Worm (Caenorhabditis elegans) whole organism, mixed stage, embryonic: Measurements from ENCODE around the gene alg-4.

Source experiments
- M03D4.4 ChIP-seq: sonication (generic microtip); optimal IDR thresholded peaks from 2 replicates; lab custom pipeline; 2017; ENCODE audit warnings: mild to moderate bottlenecking, missing genetic modification characterization, missing compliant biosample characterization
- bed-3 ChIP-seq: fragments of 200-800 bp; sonication (Bioruptor generic); optimal IDR thresholded peaks from 3 replicates; lab custom pipeline; 2018; ENCODE audit warnings: mild to moderate bottlenecking, missing genetic modification characterization, moderate library complexity, missing compliant biosample characterization
- blmp-1 ChIP-seq: fragments of 150-350 bp; optimal IDR thresholded peaks from 2 replicates; lab custom pipeline; 2014; ENCODE audit warnings: missing biosample characterization, missing genetic modification characterization
- ceh-39 ChIP-seq: fragments of 150-350 bp; optimal IDR thresholded peaks from 2 replicates; lab custom pipeline; 2014; ENCODE audit warnings: missing biosample characterization, missing genetic modification characterization
- ceh-43 ChIP-seq: fragments of 200-800 bp; sonication (Bioruptor generic); optimal IDR thresholded peaks from 2 replicates; lab custom pipeline; 2018; ENCODE audit warnings: mild to moderate bottlenecking, missing genetic modification characterization, moderate library complexity, missing compliant biosample characterization
- ceh-83 ChIP-seq: fragments of 200-800 bp; sonication (Bioruptor generic); optimal IDR thresholded peaks from 2 replicates; lab custom pipeline; 2018; ENCODE audit warnings: mild to moderate bottlenecking, missing genetic modification characterization, missing compliant biosample characterization
- ces-1 ChIP-seq: fragments of 150-350 bp; optimal IDR thresholded peaks from 2 replicates; lab custom pipeline; 2014; ENCODE audit warnings: missing biosample characterization, missing genetic modification reagents, missing genetic modification characterization
- cnd-1 ChIP-seq: fragments of 200-800 bp; sonication (Bioruptor generic); optimal IDR thresholded peaks from 2 replicates; lab custom pipeline; 2018; ENCODE audit warnings: mild to moderate bottlenecking, missing genetic modification characterization, missing compliant biosample characterization
- drap-1 ChIP-seq: fragments of 200-800 bp; sonication (Bioruptor generic); optimal IDR thresholded peaks from 3 replicates; lab custom pipeline; 2018; ENCODE audit warnings: mild to moderate bottlenecking, missing genetic modification characterization, missing compliant biosample characterization
- elt-3 ChIP-seq: fragments of 150-350 bp; optimal IDR thresholded peaks from 2 replicates; lab custom pipeline; 2014; ENCODE audit warnings: missing biosample characterization, missing genetic modification characterization
- flh-1 ChIP-seq: fragments of 200-800 bp; sonication (Bioruptor generic); optimal IDR thresholded peaks from 2 replicates; lab custom pipeline; 2018; ENCODE audit warnings: mild to moderate bottlenecking, missing genetic modification characterization, moderate library complexity, missing compliant biosample characterization
- ham-2 ChIP-seq: fragments of 200-800 bp; sonication (Bioruptor generic); optimal IDR thresholded peaks from 2 replicates; lab custom pipeline; 2018; ENCODE audit warnings: mild to moderate bottlenecking, missing genetic modification characterization, missing compliant biosample characterization
- hlh-1 ChIP-seq: fragments of 150-350 bp; optimal IDR thresholded peaks from 2 replicates; lab custom pipeline; 2014; ENCODE audit warnings: missing biosample characterization, missing genetic modification reagents, missing genetic modification characterization
- lin-13 ChIP-seq: fragments of 150-350 bp; optimal IDR thresholded peaks from 2 replicates; lab custom pipeline; 2014; ENCODE audit warnings: missing biosample characterization, missing genetic modification characterization
- lin-32 ChIP-seq: fragments of 200-800 bp; sonication (Bioruptor generic); optimal IDR thresholded peaks from 2 replicates; lab custom pipeline; 2018; ENCODE audit warnings: mild to moderate bottlenecking, missing genetic modification characterization, missing compliant biosample characterization
- lsy-2 ChIP-seq: fragments of 150-350 bp; optimal IDR thresholded peaks from 2 replicates; lab custom pipeline; 2014; ENCODE audit warnings: missing biosample characterization, missing genetic modification characterization
- mab-5 ChIP-seq: fragments of 150-350 bp; optimal IDR thresholded peaks from 2 replicates; lab custom pipeline; 2014; ENCODE audit warnings: missing biosample characterization, missing genetic modification characterization
- mep-1 ChIP-seq: fragments of 150-350 bp; optimal IDR thresholded peaks from 2 replicates; lab custom pipeline; 2017; ENCODE audit warnings: missing biosample characterization, missing genetic modification reagents, missing genetic modification characterization, inconsistent platforms
- mls-2 ChIP-seq: sonication (generic microtip); optimal IDR thresholded peaks from 2 replicates; lab custom pipeline; 2016; ENCODE audit warnings: mild to moderate bottlenecking, missing genetic modification characterization, moderate library complexity, missing compliant biosample characterization
- nhr-12 ChIP-seq: fragments of 150-350 bp; optimal IDR thresholded peaks from 2 replicates; lab custom pipeline; 2014; ENCODE audit warnings: missing biosample characterization, missing genetic modification characterization
- nhr-2 ChIP-seq: fragments of 150-350 bp; optimal IDR thresholded peaks from 2 replicates; lab custom pipeline; 2014; ENCODE audit warnings: missing biosample characterization, missing genetic modification characterization
- nhr-237 ChIP-seq: fragments of 150-350 bp; optimal IDR thresholded peaks from 2 replicates; lab custom pipeline; 2014; ENCODE audit warnings: missing biosample characterization, missing genetic modification characterization
- nhr-28 ChIP-seq: fragments of 150-350 bp; optimal IDR thresholded peaks from 2 replicates; lab custom pipeline; 2014; ENCODE audit warnings: missing biosample characterization, missing genetic modification characterization
- nhr-76 ChIP-seq: sonication (generic microtip); optimal IDR thresholded peaks from 2 replicates; lab custom pipeline; 2017; ENCODE audit warnings: missing biosample characterization, missing genetic modification characterization
- pha-4 ChIP-seq: fragments of 150-350 bp; optimal IDR thresholded peaks from 2 replicates; lab custom pipeline; 2018; ENCODE audit warnings: missing biosample characterization, missing genetic modification reagents, missing genetic modification characterization
- sem-2 ChIP-seq: fragments of 200-800 bp; sonication (Bioruptor generic); optimal IDR thresholded peaks from 2 replicates; lab custom pipeline; 2018; ENCODE audit warnings: mild to moderate bottlenecking, missing genetic modification characterization, missing compliant biosample characterization
- snpc-4 ChIP-seq: fragments of 150-350 bp; optimal IDR thresholded peaks from 2 replicates; lab custom pipeline; 2014; ENCODE audit warnings: missing biosample characterization, missing genetic modification characterization
- sptf-1 ChIP-seq: sonication (generic microtip); optimal IDR thresholded peaks from 2 replicates; lab custom pipeline; 2017; ENCODE audit warnings: mild to moderate bottlenecking, missing genetic modification characterization, moderate library complexity, missing compliant biosample characterization
- tbx-8 ChIP-seq: fragments of 200-800 bp; sonication (Bioruptor generic); optimal IDR thresholded peaks from 2 replicates; lab custom pipeline; 2018; ENCODE audit warnings: mild to moderate bottlenecking, missing genetic modification characterization, moderate library complexity, missing compliant biosample characterization
- unc-120 ChIP-seq: sonication (generic microtip); optimal IDR thresholded peaks from 2 replicates; lab custom pipeline; 2017; ENCODE audit warnings: missing genetic modification characterization, missing compliant biosample characterization; ENCODE audit not compliant: poor library complexity, severe bottlenecking
- unc-62 ChIP-seq: fragments of 150-350 bp; optimal IDR thresholded peaks from 2 replicates; lab custom pipeline; 2014; ENCODE audit warnings: missing biosample characterization, missing genetic modification reagents, missing genetic modification characterization
- zip-8 ChIP-seq: fragments of 150-350 bp; optimal IDR thresholded peaks from 2 replicates; lab custom pipeline; 2014; ENCODE audit warnings: missing biosample characterization, missing genetic modification characterization
- ztf-11 ChIP-seq: fragments of 150-350 bp; optimal IDR thresholded peaks from 2 replicates; lab custom pipeline; 2014; ENCODE audit warnings: missing biosample characterization, missing genetic modification characterization

The alg-4 gene

ce11 chrIII:9891324-9891723, at the start of gene alg-4:
TSS of gene alg-4 (minus strand) at chrIII:9891424.
- TF ChIP-seq nhr-76 (tag; lab: Kevin White, UChicago) (no peak), cnd-1 (tag; lab: Kevin White, UChicago) (no peak), blmp-1 (tag; lab: Kevin White, UChicago) (no peak), unc-120 (tag; lab: Kevin White, UChicago) (no peak), lin-13 (no peak), ces-1 (GFP tag; lab: Kevin White, UChicago) (no peak), flh-1 (GFP tag; lab: Kevin White, UChicago) (no peak)

DNA sequence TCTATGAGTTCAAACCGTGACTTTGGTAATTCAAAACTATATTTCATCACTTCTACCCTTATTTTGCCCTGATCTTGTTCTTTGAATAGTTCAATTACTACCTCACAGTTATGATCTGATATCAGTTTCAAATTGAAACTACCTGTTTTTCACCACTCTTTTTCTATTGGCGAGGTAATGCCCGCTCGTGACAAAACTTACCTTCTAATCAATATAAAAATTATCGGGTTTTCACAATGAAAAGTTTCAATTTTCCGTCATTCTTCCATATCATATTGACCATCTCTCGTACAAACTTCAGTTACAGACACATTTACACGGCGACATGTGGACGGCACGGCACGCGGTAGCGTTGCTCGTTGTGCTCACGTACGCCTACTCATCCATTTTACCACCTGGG, 40.9 kb upstream of the alg-4 start, which contains the start of gene dec-7:
dec-7 (plus strand) TSS at position 308 of the 400 bp plus-strand sequence.
- no peak for TF ChIP-seq unc-62 (GFP tag; lab: Kevin White, UChicago)
- no peak for TF ChIP-seq elt-3 (tag; lab: Kevin White, UChicago)
- no peak for TF ChIP-seq ces-1 (GFP tag; lab: Kevin White, UChicago)
- TF ChIP-seq bed-3 (GFP tag; lab: Kevin White, UChicago) = no peak
- no peak for TF ChIP-seq ceh-43 (GFP tag; lab: Kevin White, UChicago)
- TF ChIP-seq ceh-39 = no peak

- TF ChIP-seq lsy-2 (tag; lab: Kevin White, UChicago) (no peak), zip-8 (no peak), M03D4.4 (tag; lab: Kevin White, UChicago) (no peak)
These were observed 39.2 kb upstream of the alg-4 start for ce11 chrIII:9930406-9930805.

DNA sequence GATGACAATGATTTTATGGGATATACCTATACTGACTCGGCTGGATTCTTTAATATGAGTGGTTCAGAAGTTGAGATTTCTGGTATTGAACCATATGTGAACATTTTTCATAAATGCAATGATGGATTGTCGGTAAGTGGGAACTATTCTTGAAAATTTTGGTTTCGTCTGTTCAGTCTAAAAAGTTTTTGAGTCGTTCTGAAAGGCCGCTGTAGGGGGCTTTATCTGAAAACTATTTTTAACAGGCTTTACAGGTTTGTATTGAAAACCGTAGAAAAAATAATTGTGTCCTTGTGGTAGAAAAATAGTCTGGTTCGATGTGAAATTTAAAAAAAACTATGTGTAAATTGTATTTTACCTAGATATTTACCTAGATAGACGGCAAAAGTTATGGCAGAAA, 38.3 kb upstream of the alg-4 start:
- TF ChIP-seq nhr-76 (tag; lab: Kevin White, UChicago) (no peak), M03D4.4 (tag; lab: Kevin White, UChicago) (no peak), ceh-43 (GFP tag; lab: Kevin White, UChicago) (no peak), flh-1 (GFP tag; lab: Kevin White, UChicago) (no peak)

DNA sequence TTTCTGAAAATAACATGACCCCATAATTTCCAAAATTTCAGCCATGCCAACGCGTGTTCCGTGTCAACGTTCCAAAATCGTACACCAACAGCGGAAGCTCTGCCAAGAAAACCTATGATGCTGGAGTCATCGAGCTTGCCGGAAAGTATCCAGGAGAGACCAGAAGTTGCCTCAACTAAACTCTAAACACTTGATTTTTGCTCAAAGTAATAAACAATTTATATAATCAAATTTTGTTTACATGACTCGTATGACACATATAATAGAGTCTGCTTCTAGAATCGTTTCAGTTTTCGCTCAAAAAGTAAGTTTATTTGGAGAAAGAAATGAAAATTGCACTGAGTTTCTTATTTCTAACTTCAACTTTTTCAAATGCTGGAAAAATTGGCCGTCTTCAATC, 37.6 kb upstream of the alg-4 start, which contains the start of gene ttr-1:
ttr-1 (plus strand) TSS at position 301 of the 400 bp plus-strand sequence.
- TF ChIP-seq elt-3 (tag; lab: Kevin White, UChicago) (no peak), nhr-2 (tag; lab: Kevin White, UChicago) (no peak), hlh-1 (tag; lab: Kevin White, UChicago) (no peak)
- TF ChIP-seq, all 35 proteins: peak for 0

ce11 chrIII:9927378-9927777, 36.2 kb upstream of the alg-4 start, which contains the start of gene ttr-2:
TSS of gene ttr-2 (plus strand) at chrIII:9927769.
- TF ChIP-seq M03D4.4 (tag; lab: Kevin White, UChicago) (no peak), ceh-43 (GFP tag; lab: Kevin White, UChicago) (no peak), hlh-1 (tag; lab: Kevin White, UChicago) (no peak), flh-1 (GFP tag; lab: Kevin White, UChicago) (no peak), lin-32 (GFP tag; lab: Kevin White, UChicago) (no peak), lin-13 (no peak), mep-1 (no peak), elt-3 (tag; lab: Kevin White, UChicago) (no peak), sptf-1 (no peak), nhr-28 (tag; lab: Kevin White, UChicago) (no peak), nhr-237 (tag; lab: Kevin White, UChicago) (no peak), drap-1 (GFP tag; lab: Kevin White, UChicago) (no peak), ham-2 (GFP tag; lab: Kevin White, UChicago) (no peak), unc-62 (GFP tag; lab: Kevin White, UChicago) (no peak), tbx-8 (GFP tag; lab: Kevin White, UChicago) (no peak), snpc-4 (tag; lab: Kevin White, UChicago) (no peak)
- TF ChIP-seq, all 35 proteins: peak for 0

DNA sequence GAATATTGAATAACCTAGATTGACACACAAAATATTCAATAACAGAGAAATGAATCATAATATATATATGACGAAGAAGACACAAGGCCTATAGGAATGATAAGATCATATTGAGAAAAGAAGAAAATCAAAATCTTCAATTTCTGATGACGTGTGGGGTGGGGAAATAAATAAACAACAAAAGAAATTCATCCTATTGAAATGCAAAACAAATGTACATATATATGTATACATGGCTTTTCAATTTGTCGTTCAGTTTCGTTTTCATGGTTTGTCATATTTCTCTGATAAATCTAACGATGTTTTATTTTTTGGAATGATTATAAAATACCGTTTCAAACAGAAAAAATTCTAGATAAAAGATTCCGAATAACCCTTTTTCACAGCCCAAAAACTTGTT, 35.4 kb upstream of the alg-4 start, which contains the start of gene ttr-3:
ttr-3 (minus strand) TSS at position 101 of the 400 bp plus-strand sequence.
- TF ChIP-seq ceh-43 (GFP tag; lab: Kevin White, UChicago) (no peak), nhr-12 (no peak), lin-32 (GFP tag; lab: Kevin White, UChicago) (no peak), nhr-28 (tag; lab: Kevin White, UChicago) (no peak), unc-120 (tag; lab: Kevin White, UChicago) (no peak), mab-5 (tag; lab: Kevin White, UChicago) (no peak), pha-4 (tag; lab: Kevin White, UChicago) (no peak), elt-3 (tag; lab: Kevin White, UChicago) (no peak), ceh-83 (GFP tag; lab: Kevin White, UChicago) (no peak), sptf-1 (no peak), ces-1 (GFP tag; lab: Kevin White, UChicago) (no peak), hlh-1 (tag; lab: Kevin White, UChicago) (no peak), zip-8 (no peak), bed-3 (GFP tag; lab: Kevin White, UChicago) (no peak), mls-2 (tag; lab: Kevin White, UChicago) (no peak), sem-2 (GFP tag; lab: Kevin White, UChicago) (no peak), ztf-11 (tag; lab: Kevin White, UChicago) (no peak), cnd-1 (tag; lab: Kevin White, UChicago) (no peak), snpc-4 (tag; lab: Kevin White, UChicago) (no peak), flh-1 (GFP tag; lab: Kevin White, UChicago) (no peak)
